Worm (Caenorhabditis elegans): ENCODE measurements around the gene K02C4.3.

K02C4.3 gene

ce11 chrII:8062334-8062791 is 24.3 kb downstream of the K02C4.3 start, which contains the start of gene ufd-2:
ufd-2 (plus strand) TSS chrII:8062741.
- peak; percentile 87 for TF ChIP-seq nhr-129 (tag; optimal IDR thresholded peaks at IDR 0.05)
- TF ChIP-seq sma-3 (GFP tag; optimal IDR thresholded peaks at IDR 0.05), result peak; percentile 64
- TF ChIP-seq mbf-1 (tag; optimal IDR thresholded peaks at IDR 0.05), result no peak
- TF ChIP-seq snpc-4 (tag; optimal IDR thresholded peaks at IDR 0.05), result peak; percentile 41
- no peak for TF ChIP-seq lin-39 (tag; optimal IDR thresholded peaks at IDR 0.05)
- no peak for TF ChIP-seq egl-27 (tag; optimal IDR thresholded peaks at IDR 0.05)
- peak; percentile 25 for TF ChIP-seq nhr-21 (tag; optimal IDR thresholded peaks at IDR 0.05)
- no peak for TF ChIP-seq peb-1 (tag; optimal IDR thresholded peaks at IDR 0.05)
- no peak for TF ChIP-seq unc-62 (GFP tag; optimal IDR thresholded peaks at IDR 0.05)
- peak; percentile 72 for TF ChIP-seq F13H6.1 (tag; optimal IDR thresholded peaks at IDR 0.05)
- peak; percentile 70 for TF ChIP-seq lin-13 (GFP tag; optimal IDR thresholded peaks at IDR 0.05)
- no peak for TF ChIP-seq ama-1 (optimal IDR thresholded peaks at IDR 0.05)
- no peak for TF ChIP-seq blmp-1 (tag; optimal IDR thresholded peaks at IDR 0.05; ENCODE audit: insufficient read depth)
- peak; percentile 4 for TF ChIP-seq nhr-6 (tag; optimal IDR thresholded peaks at IDR 0.05)
- no peak for TF ChIP-seq nhr-11 (tag; optimal IDR thresholded peaks at IDR 0.05)
- TF ChIP-seq nhr-23 (tag; optimal IDR thresholded peaks at IDR 0.05), result no peak
- peak; percentile 21 for TF ChIP-seq Y55F3AM.14 (GFP tag; optimal IDR thresholded peaks at IDR 0.05)
- no peak for TF ChIP-seq R02D3.7 (tag; optimal IDR thresholded peaks at IDR 0.05)
- peak; percentile 75 for TF ChIP-seq crh-2 (tag; optimal IDR thresholded peaks at IDR 0.05)
- peak; percentile 28 to 85 for TF ChIP-seq lsy-2 (tag; optimal IDR thresholded peaks at IDR 0.05)
- peak; percentile 52 for TF ChIP-seq sma-9 (GFP tag; optimal IDR thresholded peaks at IDR 0.05)
- no peak for TF ChIP-seq sma-9 (tag; optimal IDR thresholded peaks at IDR 0.05)
- no peak for TF ChIP-seq dmd-4 (tag; optimal IDR thresholded peaks at IDR 0.05)
- TF ChIP-seq fos-1 (tag; optimal IDR thresholded peaks at IDR 0.05), result peak; percentile 60
- TF ChIP-seq C34F6.9 (tag; optimal IDR thresholded peaks at IDR 0.05), result peak; percentile 89
- TF ChIP-seq lin-11 (tag; optimal IDR thresholded peaks at IDR 0.05), result peak; percentile 53
- peak; percentile 23 for TF ChIP-seq zag-1 (tag; optimal IDR thresholded peaks at IDR 0.05)
- TF ChIP-seq unc-55 (GFP tag; optimal IDR thresholded peaks at IDR 0.05), result peak; percentile 79

DNA sequence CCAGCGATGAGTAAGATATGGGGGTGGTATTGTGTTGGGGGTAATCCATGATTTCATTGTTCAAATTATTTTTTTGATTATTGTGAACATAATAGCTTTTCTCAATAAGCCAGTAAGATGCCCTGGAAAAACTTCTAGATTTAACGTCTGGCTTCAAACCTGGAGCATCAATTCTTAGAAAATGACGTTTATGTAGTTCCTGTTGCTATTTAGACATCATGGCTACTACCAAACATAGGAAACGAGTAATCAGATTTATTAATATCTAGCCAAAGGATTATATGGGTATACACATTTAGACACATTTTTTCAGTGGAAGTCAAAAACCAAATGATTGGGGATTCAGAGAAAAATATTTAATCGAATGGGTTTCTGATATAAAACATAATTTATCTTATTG is 27.1 kb downstream of the K02C4.3 start:
- peak; percentile 18 for TF ChIP-seq sma-9 (GFP tag; optimal IDR thresholded peaks at IDR 0.05)
- no peak for TF ChIP-seq sma-9 (tag; optimal IDR thresholded peaks at IDR 0.05)
- peak; percentile 24 for TF ChIP-seq nhr-21 (tag; optimal IDR thresholded peaks at IDR 0.05)
- TF ChIP-seq sma-3 (GFP tag; optimal IDR thresholded peaks at IDR 0.05), result no peak

DNA sequence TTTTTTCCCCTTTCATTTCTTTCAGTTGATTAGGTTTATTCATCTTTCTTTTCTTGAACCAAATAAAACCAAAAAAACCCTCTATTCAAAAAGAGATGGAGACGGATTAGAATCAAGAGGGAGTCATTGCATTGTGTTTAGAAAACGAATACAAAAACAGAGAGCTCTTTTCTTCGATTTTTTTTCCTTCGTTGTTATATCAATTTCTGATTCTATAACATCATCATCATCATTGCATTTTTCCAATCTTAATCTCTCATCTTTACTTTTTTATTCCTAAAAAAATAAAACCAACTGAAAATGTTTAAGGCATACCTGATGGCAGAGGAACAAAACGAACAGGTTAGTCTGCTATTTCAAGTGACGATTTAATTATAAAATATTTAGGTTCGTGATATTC is 27.9 kb downstream of the K02C4.3 start, which contains the start of gene T05H10.8:
TSS of gene T05H10.8 (plus strand) at position 301 of the 400 bp plus-strand sequence.
- TF ChIP-seq nhr-11 (tag; optimal IDR thresholded peaks at IDR 0.05), result no peak
- TF ChIP-seq ztf-1 (GFP tag; conservative IDR thresholded peaks at IDR 0.05), result no peak
- no peak for TF ChIP-seq fos-1 (tag; optimal IDR thresholded peaks at IDR 0.05)
- no peak for TF ChIP-seq snpc-4 (tag; optimal IDR thresholded peaks at IDR 0.05)
- TF ChIP-seq ama-1 (optimal IDR thresholded peaks at IDR 0.05), result no peak
- TF ChIP-seq elt-1 (tag; optimal IDR thresholded peaks at IDR 0.05), result no peak
- TF ChIP-seq lin-11 (tag; optimal IDR thresholded peaks at IDR 0.05), result no peak
- no peak for TF ChIP-seq Y55F3AM.14 (GFP tag; optimal IDR thresholded peaks at IDR 0.05)
- no peak for TF ChIP-seq nhr-21 (tag; optimal IDR thresholded peaks at IDR 0.05)
- no peak for TF ChIP-seq mab-5 (tag; optimal IDR thresholded peaks at IDR 0.05)
- TF ChIP-seq unc-62 (GFP tag; optimal IDR thresholded peaks at IDR 0.05), result no peak
- TF ChIP-seq ZK546.5 (tag; optimal IDR thresholded peaks at IDR 0.05), result no peak
- TF ChIP-seq peb-1 (tag; optimal IDR thresholded peaks at IDR 0.05), result no peak
- no peak for TF ChIP-seq lsy-2 (tag; optimal IDR thresholded peaks at IDR 0.05)
- TF ChIP-seq R02D3.7 (tag; optimal IDR thresholded peaks at IDR 0.05), result no peak
- TF ChIP-seq crh-2 (tag; optimal IDR thresholded peaks at IDR 0.05), result no peak
- no peak for TF ChIP-seq elt-3 (tag; optimal IDR thresholded peaks at IDR 0.05)
- no peak for TF ChIP-seq nhr-23 (tag; optimal IDR thresholded peaks at IDR 0.05)

ce11 chrII:8057911-8058310 is 28.7 kb downstream of the K02C4.3 start:
- TF ChIP-seq Y55F3AM.14 (GFP tag; optimal IDR thresholded peaks at IDR 0.05) (no peak), sem-4 (tag; optimal IDR thresholded peaks at IDR 0.05) (no peak), lin-11 (tag; optimal IDR thresholded peaks at IDR 0.05) (no peak), alr-1 (tag; optimal IDR thresholded peaks at IDR 0.05) (no peak), ztf-1 (GFP tag; conservative IDR thresholded peaks at IDR 0.05) (no peak), elt-1 (tag; optimal IDR thresholded peaks at IDR 0.05) (no peak), unc-62 (GFP tag; optimal IDR thresholded peaks at IDR 0.05) (no peak), nhr-12 (tag; optimal IDR thresholded peaks at IDR 0.05) (no peak)
